Fruit fly (Drosophila melanogaster) whole organism, embryonic: Measurements from ENCODE around the gene CG42299.

Source experiments
- CG10209 ChIP-seq: fragments of 200-800 bp; sonication (Bioruptor generic); optimal IDR thresholded peaks from 3 replicates; lab custom pipeline; 2017; ENCODE audit warnings: missing biosample characterization, mild to moderate bottlenecking, missing genetic modification characterization, missing genetic modification reagents
- CG10565 ChIP-seq: fragments of 200-800 bp; sonication (Bioruptor generic); optimal IDR thresholded peaks from 3 replicates; lab custom pipeline; 2016; ENCODE audit warnings: missing biosample characterization, mild to moderate bottlenecking, missing genetic modification characterization
- CG10654 ChIP-seq: fragments of 200-800 bp; sonication (Bioruptor generic); optimal IDR thresholded peaks from 2 replicates; lab custom pipeline; 2016; ENCODE audit warnings: missing biosample characterization, missing genetic modification characterization
- CG11093 ChIP-seq: fragments of 200-800 bp; sonication (Bioruptor generic); IDR thresholded peaks from 3 replicates; pipeline ENCODE4 v1.3.6; 2022; ENCODE audit warnings: missing biosample characterization, missing genetic modification characterization
- CG11247 ChIP-seq: fragments of 200-800 bp; sonication (Bioruptor generic); IDR thresholded peaks from 2 replicates; pipeline ENCODE4 v1.3.6; 2022; ENCODE audit warnings: missing biosample characterization, missing genetic modification characterization
- CG12071 ChIP-seq: fragments of 200-800 bp; sonication (Bioruptor generic); optimal IDR thresholded peaks from 3 replicates; lab custom pipeline; 2018; ENCODE audit warnings: missing biosample characterization, mild to moderate bottlenecking, missing genetic modification characterization
- CG12219 ChIP-seq: fragments of 200-800 bp; sonication (Bioruptor generic); optimal IDR thresholded peaks from 3 replicates; lab custom pipeline; 2018; ENCODE audit warnings: missing biosample characterization, mild to moderate bottlenecking, missing genetic modification characterization
- CG12391 ChIP-seq: fragments of 200-800 bp; sonication (Bioruptor generic); optimal IDR thresholded peaks from 3 replicates; lab custom pipeline; 2018; ENCODE audit warnings: missing biosample characterization, mild to moderate bottlenecking, missing genetic modification characterization, moderate library complexity
- CG12769 ChIP-seq: fragments of 200-800 bp; sonication (Bioruptor generic); optimal IDR thresholded peaks from 2 replicates; lab custom pipeline; 2019; ENCODE audit warnings: missing biosample characterization, mild to moderate bottlenecking, missing genetic modification characterization, moderate library complexity
- CG13624 ChIP-seq: fragments of 200-800 bp; sonication (Bioruptor generic); optimal IDR thresholded peaks from 2 replicates; lab custom pipeline; 2016; ENCODE audit warnings: missing biosample characterization, missing genetic modification characterization
- CG14050 ChIP-seq: fragments of 200-800 bp; sonication (Bioruptor generic); IDR thresholded peaks from 3 replicates; pipeline ENCODE4 v1.3.6; 2022; ENCODE audit warnings: missing biosample characterization, missing genetic modification characterization
- CG15269 ChIP-seq: fragments of 200-800 bp; sonication (Bioruptor generic); optimal IDR thresholded peaks from 2 replicates; lab custom pipeline; 2018; ENCODE audit warnings: missing biosample characterization, mild to moderate bottlenecking, missing genetic modification characterization, moderate library complexity
- CG17612 ChIP-seq: fragments of 200-800 bp; sonication (Bioruptor generic); IDR thresholded peaks from 2 replicates; pipeline ENCODE4 v1.3.6; 2022; ENCODE audit warnings: missing biosample characterization, missing genetic modification characterization
- CG17802 ChIP-seq: fragments of 200-800 bp; sonication (Bioruptor generic); optimal IDR thresholded peaks from 2 replicates; lab custom pipeline; 2018; ENCODE audit warnings: missing biosample characterization, mild to moderate bottlenecking, missing genetic modification characterization, moderate library complexity
- CG30431 ChIP-seq: fragments of 200-800 bp; sonication (Bioruptor generic); optimal IDR thresholded peaks from 2 replicates; lab custom pipeline; 2017; ENCODE audit warnings: missing biosample characterization, missing genetic modification characterization
- CG31365 ChIP-seq: fragments of 200-800 bp; sonication (Bioruptor generic); optimal IDR thresholded peaks from 2 replicates; lab custom pipeline; 2018; ENCODE audit warnings: missing biosample characterization, mild to moderate bottlenecking, missing genetic modification characterization
- CG3995 ChIP-seq: fragments of 200-800 bp; sonication (Bioruptor generic); optimal IDR thresholded peaks from 3 replicates; lab custom pipeline; 2016; ENCODE audit warnings: missing biosample characterization, missing genetic modification characterization
- CG4854 ChIP-seq: fragments of 200-800 bp; sonication (Bioruptor generic); optimal IDR thresholded peaks from 2 replicates; lab custom pipeline; 2016; ENCODE audit warnings: missing biosample characterization, missing genetic modification characterization, inconsistent platforms
- CG5245 ChIP-seq: fragments of 200-800 bp; sonication (Bioruptor generic); optimal IDR thresholded peaks from 3 replicates; lab custom pipeline; 2016; ENCODE audit warnings: missing biosample characterization, missing genetic modification characterization
- CG5953 ChIP-seq: fragments of 200-800 bp; sonication (Bioruptor generic); IDR thresholded peaks from 2 replicates; pipeline ENCODE4 v1.3.6; 2022; ENCODE audit warnings: missing biosample characterization, missing genetic modification characterization
- CG6689 ChIP-seq: fragments of 200-800 bp; sonication (Bioruptor generic); IDR thresholded peaks from 2 replicates; pipeline ENCODE4 v1.3.6; 2022; ENCODE audit warnings: missing biosample characterization, missing genetic modification characterization
- CG7928 ChIP-seq: fragments of 200-800 bp; sonication (Bioruptor generic); optimal IDR thresholded peaks from 2 replicates; lab custom pipeline; 2017; ENCODE audit warnings: missing biosample characterization, mild to moderate bottlenecking, missing genetic modification characterization
- CG8924 ChIP-seq: fragments of 200-800 bp; optimal IDR thresholded peaks from 3 replicates; lab custom pipeline; 2019; ENCODE audit warnings: missing biosample characterization, mild to moderate bottlenecking, missing genetic modification characterization, moderate library complexity
- CG8944 ChIP-seq: fragments of 200-800 bp; sonication (Bioruptor generic); optimal IDR thresholded peaks from 3 replicates; lab custom pipeline; 2016; ENCODE audit warnings: missing biosample characterization, missing genetic modification characterization
- CrebB ChIP-seq: fragments of 200-800 bp; sonication (Bioruptor generic); optimal IDR thresholded peaks from 3 replicates; lab custom pipeline; 2018; ENCODE audit warnings: missing biosample characterization, mild to moderate bottlenecking, missing genetic modification characterization
- E2f1 ChIP-seq: fragments of 200-800 bp; sonication (Bioruptor generic); IDR thresholded peaks from 2 replicates; pipeline ENCODE4 v1.3.6; 2022; ENCODE audit warnings: missing biosample characterization, missing genetic modification characterization
- Eip74EF ChIP-seq, 2 experiments: fragments of 200-800 bp in 1 of 2; fragments of >200 bp in 1 of 2; sonication (Bioruptor generic) in 1 of 2; optimal IDR thresholded peaks; 2 replicates each; lab custom pipeline; 2017 to 2019; ENCODE audit warnings: missing biosample characterization in 2 of 2, missing genetic modification characterization in 2 of 2, mild to moderate bottlenecking in 1 of 2, moderate library complexity in 1 of 2
- Hmr ChIP-seq: fragments of 200-800 bp; sonication (Bioruptor generic); optimal IDR thresholded peaks from 3 replicates; lab custom pipeline; 2017; ENCODE audit warnings: mild to moderate bottlenecking, missing biosample characterization, missing genetic modification reagents, missing genetic modification characterization
- Hr78 ChIP-seq, 2 experiments: fragments of 200-800 bp in 1 of 2; fragments of >200 bp in 1 of 2; sonication (Bioruptor generic) in 1 of 2; optimal IDR thresholded peaks; 2 replicates each; lab custom pipeline; 2017 to 2019; ENCODE audit warnings: missing biosample characterization in 2 of 2, missing genetic modification characterization in 2 of 2, mild to moderate bottlenecking in 1 of 2, moderate library complexity in 1 of 2
- Lim3 ChIP-seq: fragments of 200-800 bp; sonication (Bioruptor generic); IDR thresholded peaks from 2 replicates; pipeline ENCODE4 v1.3.6; 2022; ENCODE audit warnings: missing biosample characterization, missing genetic modification characterization
- Max ChIP-seq: fragments of 200-800 bp; sonication (Bioruptor generic); optimal IDR thresholded peaks from 2 replicates; lab custom pipeline; 2016; ENCODE audit warnings: missing biosample characterization, mild to moderate bottlenecking, missing genetic modification characterization
- Mes4 ChIP-seq: fragments of 200-800 bp; sonication (Bioruptor generic); optimal IDR thresholded peaks from 2 replicates; lab custom pipeline; 2016; ENCODE audit warnings: missing biosample characterization, missing genetic modification characterization
- NC2β ChIP-seq: fragments of 200-800 bp; sonication (Bioruptor generic); optimal IDR thresholded peaks from 2 replicates; lab custom pipeline; 2016; ENCODE audit warnings: missing biosample characterization, missing genetic modification characterization
- Oli ChIP-seq: fragments of 200-800 bp; sonication (Bioruptor generic); optimal IDR thresholded peaks from 2 replicates; lab custom pipeline; 2018; ENCODE audit warnings: missing biosample characterization, mild to moderate bottlenecking, missing genetic modification characterization, moderate library complexity
- Rfx ChIP-seq: fragments of 200-800 bp; sonication (Bioruptor generic); IDR thresholded peaks from 2 replicates; pipeline ENCODE4 v1.3.6; 2022; ENCODE audit warnings: missing biosample characterization, missing genetic modification characterization
- Sox100B ChIP-seq: fragments of 200-800 bp; sonication (Bioruptor generic); optimal IDR thresholded peaks from 3 replicates; lab custom pipeline; 2018; ENCODE audit warnings: missing biosample characterization, mild to moderate bottlenecking, missing genetic modification characterization
- Usf ChIP-seq: fragments of 200-800 bp; sonication (Bioruptor generic); optimal IDR thresholded peaks from 2 replicates; lab custom pipeline; 2017; ENCODE audit warnings: missing genotype, missing biosample characterization, missing genetic modification characterization
- Xrp1 ChIP-seq: fragments of 200-800 bp; sonication (Bioruptor generic); IDR thresholded peaks from 2 replicates; pipeline ENCODE4 v1.3.6; 2022; ENCODE audit warnings: missing biosample characterization, missing genetic modification characterization
- ab ChIP-seq: fragments of 200-800 bp; sonication (Bioruptor generic); optimal IDR thresholded peaks from 2 replicates; lab custom pipeline; 2016; ENCODE audit warnings: missing biosample characterization, missing genetic modification characterization
- abd-A ChIP-seq: fragments of 200-800 bp; sonication (Bioruptor generic); optimal IDR thresholded peaks from 3 replicates; lab custom pipeline; 2019; ENCODE audit warnings: missing biosample characterization, mild to moderate bottlenecking, missing genetic modification characterization, moderate library complexity
- al ChIP-seq: fragments of 200-800 bp; sonication (Bioruptor generic); IDR thresholded peaks from 2 replicates; pipeline ENCODE4 v1.3.6; 2022; ENCODE audit warnings: missing biosample characterization, missing genetic modification characterization
- crp ChIP-seq, 2 experiments: fragments of 200-800 bp; sonication (Bioruptor generic); optimal IDR thresholded peaks; 2 replicates in 1 of 2; 3 replicates in 1 of 2; lab custom pipeline; 2017; ENCODE audit warnings: missing biosample characterization in 2 of 2, missing genetic modification characterization in 2 of 2, mild to moderate bottlenecking in 1 of 2, moderate library complexity in 1 of 2
- esg ChIP-seq: fragments of 200-800 bp; sonication (Bioruptor generic); conservative IDR thresholded peaks from 2 replicates; pipeline ENCODE4 v1.3.6; 2022; ENCODE audit warnings: missing biosample characterization, missing genetic modification characterization
- gem ChIP-seq: fragments of 200-800 bp; sonication (Bioruptor generic); optimal IDR thresholded peaks from 2 replicates; lab custom pipeline; 2019; ENCODE audit warnings: missing biosample characterization, mild to moderate bottlenecking, missing genetic modification characterization, moderate library complexity
- pfk ChIP-seq: fragments of 200-800 bp; sonication (Bioruptor generic); optimal IDR thresholded peaks from 2 replicates; lab custom pipeline; 2018; ENCODE audit warnings: missing biosample characterization, mild to moderate bottlenecking, missing genetic modification characterization, moderate library complexity
- slou ChIP-seq: fragments of 200-800 bp; sonication (Bioruptor generic); optimal IDR thresholded peaks from 3 replicates; lab custom pipeline; 2016; ENCODE audit warnings: missing biosample characterization, missing genetic modification characterization
- tgo ChIP-seq: fragments of 200-800 bp; sonication (Bioruptor generic); IDR thresholded peaks from 3 replicates; pipeline ENCODE4 v1.3.6; 2022; ENCODE audit warnings: missing biosample characterization, missing genetic modification characterization
- tx ChIP-seq: fragments of 200-800 bp; sonication (Bioruptor generic); optimal IDR thresholded peaks from 2 replicates; lab custom pipeline; 2016; ENCODE audit warnings: missing biosample characterization, missing genetic modification characterization
- vvl ChIP-seq: fragments of 200-800 bp; sonication (Bioruptor generic); IDR thresholded peaks from 2 replicates; pipeline ENCODE4 v1.3.6; 2022; ENCODE audit warnings: missing biosample characterization, missing genetic modification characterization
- yki ChIP-seq: fragments of >200 bp; optimal IDR thresholded peaks from 3 replicates; lab custom pipeline; 2018
- zen ChIP-seq: fragments of 200-800 bp; sonication (Bioruptor generic); optimal IDR thresholded peaks from 3 replicates; lab custom pipeline; 2018; ENCODE audit warnings: missing biosample characterization, mild to moderate bottlenecking, missing genetic modification characterization, moderate library complexity

Gene CG42299

dm6 chrX:15599697-15600096 is 24.2 kb upstream of the CG42299 start (continued):
- no peak for TF ChIP-seq crp (GFP tag; optimal IDR thresholded peaks at IDR 0.05; lab: Kevin White, UChicago)
- peak; percentile 28 for TF ChIP-seq Hmr (GFP tag; lab: Kevin White, UChicago)
- TF ChIP-seq vvl (GFP tag; lab: Robert Waterston, UW) = peak; percentile 71
- TF ChIP-seq CG10209 (GFP tag; lab: Kevin White, UChicago) = peak; percentile 38
- TF ChIP-seq CG11093 (GFP tag; lab: Robert Waterston, UW) = no peak
- peak in 1 of 2 experiments; percentile 4 for TF ChIP-seq Hr78 (GFP tag; optimal IDR thresholded peaks at IDR 0.05; lab: Kevin White, UChicago)
- peak; percentile 19 for TF ChIP-seq CG17802 (tag; lab: Kevin White, UChicago)
- TF ChIP-seq E2f1 (GFP tag; lab: Robert Waterston, UW) = peak; percentile 59
- peak; percentile 42 for TF ChIP-seq Sox100B (GFP tag; lab: Kevin White, UChicago)
- TF ChIP-seq CG10565 (GFP tag; lab: Kevin White, UChicago) = no peak
- no peak for TF ChIP-seq Lim3 (GFP tag; lab: Robert Waterston, UW)
- no peak for TF ChIP-seq CG5953 (GFP tag; lab: Robert Waterston, UW)
- TF ChIP-seq Mes4 = peak; percentile 26
- TF ChIP-seq CG7928 = peak; percentile 14
- no peak for TF ChIP-seq yki (lab: Kevin White, UChicago)
- no peak for TF ChIP-seq Usf (GFP tag; lab: Kevin White, UChicago)
- peak; percentile 11 for TF ChIP-seq Max
- peak; percentile 78 for TF ChIP-seq gem (tag; lab: Kevin White, UChicago)
- TF ChIP-seq tgo (GFP tag; lab: Robert Waterston, UW) = peak; percentile 59; the same call in 2 of the 3 replicates
- peak; percentile 51; the same call in 2 of the 3 replicates for TF ChIP-seq CG14050 (GFP tag; lab: Robert Waterston, UW)
- TF ChIP-seq CG12769 (tag; lab: Kevin White, UChicago) = peak; percentile 77
- TF ChIP-seq CG31365 (tag; lab: Kevin White, UChicago) = peak; percentile 31
- TF ChIP-seq tx (GFP tag; lab: Kevin White, UChicago) = peak; percentile 19
- TF ChIP-seq abd-A (tag; lab: Kevin White, UChicago) = no peak
- peak; percentile 53 for TF ChIP-seq CG13624
- TF ChIP-seq CG10654 (GFP tag; lab: Kevin White, UChicago) = peak; percentile 27
- TF ChIP-seq CG8924 (tag; lab: Kevin White, UChicago) = peak; percentile 49
- no peak for TF ChIP-seq CrebB (tag; lab: Kevin White, UChicago)
- TF ChIP-seq Eip74EF (GFP tag; optimal IDR thresholded peaks at IDR 0.05; lab: Kevin White, UChicago) = no peak
- TF ChIP-seq CG17612 (GFP tag; lab: Robert Waterston, UW) = no peak
- TF ChIP-seq NC2β (GFP tag; lab: Kevin White, UChicago) = peak; percentile 10
- TF ChIP-seq CG12219 (GFP tag; lab: Kevin White, UChicago) = peak; percentile 43
- no peak for TF ChIP-seq slou
- peak; percentile 74 for TF ChIP-seq CG15269
- TF ChIP-seq Xrp1 = peak; percentile 48; the same call in 1 of the 2 replicates
- TF ChIP-seq CG11247 (GFP tag; lab: Robert Waterston, UW) = 0 out of 2 replicates have a peak, but pooled peaks have one; percentile 39
- peak; percentile 31 for TF ChIP-seq zen (tag; lab: Kevin White, UChicago)
- TF ChIP-seq al (GFP tag; lab: Robert Waterston, UW) = no peak
- TF ChIP-seq CG8944 (GFP tag; lab: Kevin White, UChicago) = peak; percentile 40
- TF ChIP-seq Oli (tag; lab: Kevin White, UChicago) = peak; percentile 67
- TF ChIP-seq CG12391 (tag; lab: Kevin White, UChicago) = peak; percentile 57
- TF ChIP-seq Rfx (GFP tag; lab: Robert Waterston, UW) = peak; percentile 75
- TF ChIP-seq CG5245 (GFP tag; lab: Kevin White, UChicago) = peak; percentile 22
- TF ChIP-seq ab (GFP tag; lab: Kevin White, UChicago) = no peak
- peak; percentile 53 for TF ChIP-seq esg (GFP tag; lab: Robert Waterston, UW)
- TF ChIP-seq CG6689 (GFP tag; lab: Robert Waterston, UW) = peak; percentile 65
- TF ChIP-seq CG12071 (GFP tag; lab: Kevin White, UChicago) = peak; percentile 55
- no peak for TF ChIP-seq CG3995 (GFP tag; lab: Kevin White, UChicago)
- peak; percentile 27 for TF ChIP-seq CG30431 (GFP tag; lab: Kevin White, UChicago)
- peak; percentile 37 for TF ChIP-seq CG4854 (GFP tag; lab: Kevin White, UChicago)
- no peak for TF ChIP-seq pfk (GFP tag; lab: Kevin White, UChicago)
